Worm (Caenorhabditis elegans) whole organism, young adult: Measurements from ENCODE around the gene srf-3.

Source experiments
- B0261.1 ChIP-seq: sonication (generic microtip); optimal IDR thresholded peaks from 2 replicates; lab custom pipeline; 2016; ENCODE audit warnings: mild to moderate bottlenecking, missing genetic modification characterization, moderate library complexity, missing compliant biosample characterization
- F10E7.11 ChIP-seq: sonication (generic microtip); optimal IDR thresholded peaks from 2 replicates; lab custom pipeline; 2017; ENCODE audit warnings: mild to moderate bottlenecking, missing genetic modification characterization, moderate library complexity, missing compliant biosample characterization
- F22D6.2 ChIP-seq: sonication (generic microtip); optimal IDR thresholded peaks from 2 replicates; lab custom pipeline; 2016; ENCODE audit warnings: mild to moderate bottlenecking, missing genetic modification characterization, missing compliant biosample characterization
- F39B2.1 ChIP-seq: fragments of 200-800 bp; sonication (Bioruptor generic); IDR thresholded peaks from 2 replicates; pipeline ENCODE4 v1.3.6; 2022; ENCODE audit warnings: missing genetic modification reagents, missing genetic modification characterization, missing compliant biosample characterization
- F52B5.7 ChIP-seq: sonication (generic microtip); optimal IDR thresholded peaks from 2 replicates; lab custom pipeline; 2016; ENCODE audit warnings: mild to moderate bottlenecking, missing genetic modification characterization, missing compliant biosample characterization
- F57C9.4 ChIP-seq: sonication (generic microtip); optimal IDR thresholded peaks from 2 replicates; lab custom pipeline; 2017; ENCODE audit warnings: mild to moderate bottlenecking, missing genetic modification characterization, missing compliant biosample characterization
- Y56A3A.18 ChIP-seq: fragments of 200-800 bp; sonication (Bioruptor generic); IDR thresholded peaks from 2 replicates; pipeline ENCODE4 v1.3.6; 2022; ENCODE audit warnings: missing genetic modification reagents, missing genetic modification characterization, missing compliant biosample characterization
- ama-1 ChIP-seq, 3 experiments: fragments of 150-350 bp in 1 of 3; sonication (generic microtip) in 2 of 3; optimal IDR thresholded peaks; 2 replicates each; lab custom pipeline; 2014 to 2018; ENCODE audit warnings: missing biosample characterization in 2 of 3, missing genetic modification characterization in 2 of 3, missing genetic modification reagents in 2 of 3
- atf-7 ChIP-seq: sonication (generic microtip); optimal IDR thresholded peaks from 2 replicates; lab custom pipeline; 2017; ENCODE audit warnings: mild to moderate bottlenecking, missing genetic modification characterization, missing compliant biosample characterization
- attf-3 ChIP-seq: fragments of 200-800 bp; sonication (Bioruptor generic); conservative IDR thresholded peaks from 2 replicates; pipeline ENCODE4 v1.3.6; 2022; ENCODE audit warnings: missing genetic modification reagents, missing genetic modification characterization, missing compliant biosample characterization
- attf-6 ChIP-seq: fragments of 200-800 bp; sonication (Bioruptor generic); IDR thresholded peaks from 2 replicates; pipeline ENCODE4 v1.3.6; 2022; ENCODE audit warnings: missing genetic modification reagents, missing genetic modification characterization, missing compliant biosample characterization
- cebp-1 ChIP-seq, 2 experiments: fragments of 200-800 bp in 1 of 2; sonication (Bioruptor generic) in 1 of 2; sonication (generic microtip) in 1 of 2; IDR thresholded peaks in 1 of 2; optimal IDR thresholded peaks in 1 of 2; 2 replicates each; pipeline versions ENCODE4 v1.3.6 to Lab custom; 2017 to 2022; ENCODE audit warnings: missing compliant biosample characterization in 2 of 2, missing genetic modification characterization in 2 of 2, mild to moderate bottlenecking in 1 of 2, missing genetic modification reagents in 1 of 2, moderate library complexity in 1 of 2
- ceh-40 ChIP-seq: fragments of 200-800 bp; sonication (Bioruptor generic); IDR thresholded peaks from 2 replicates; pipeline ENCODE4 v1.3.6; 2022; ENCODE audit warnings: missing genetic modification characterization, missing compliant biosample characterization
- ceh-91 ChIP-seq: fragments of 200-800 bp; sonication (Bioruptor generic); IDR thresholded peaks from 2 replicates; pipeline ENCODE4 v1.3.6; 2022; ENCODE audit warnings: missing genetic modification reagents, missing genetic modification characterization, missing compliant biosample characterization
- efl-1 ChIP-seq: fragments of 150-350 bp; optimal IDR thresholded peaks from 2 replicates; lab custom pipeline; 2014; ENCODE audit warnings: missing biosample characterization, missing genetic modification reagents, missing genetic modification characterization
- egrh-3 ChIP-seq: fragments of 200-800 bp; sonication (Bioruptor generic); IDR thresholded peaks from 2 replicates; pipeline ENCODE4 v1.3.6; 2022; ENCODE audit warnings: missing genetic modification reagents, missing genetic modification characterization, missing compliant biosample characterization
- him-1 ChIP-seq: sonication (generic microtip); optimal IDR thresholded peaks from 2 replicates; lab custom pipeline; 2016; ENCODE audit warnings: missing genotype, missing genetic modification reagents, missing genetic modification characterization, missing compliant biosample characterization
- madf-10 ChIP-seq: sonication (generic microtip); optimal IDR thresholded peaks from 2 replicates; lab custom pipeline; 2016; ENCODE audit warnings: mild to moderate bottlenecking, missing genetic modification characterization, missing compliant biosample characterization
- nhr-120 ChIP-seq: fragments of 200-800 bp; sonication (Bioruptor generic); IDR thresholded peaks from 2 replicates; pipeline ENCODE4 v1.3.6; 2022; ENCODE audit warnings: missing genetic modification characterization, missing compliant biosample characterization
- nhr-179 ChIP-seq: sonication (generic microtip); optimal IDR thresholded peaks from 2 replicates; lab custom pipeline; 2016; ENCODE audit warnings: mild to moderate bottlenecking, missing genetic modification characterization, missing compliant biosample characterization
- nhr-80 ChIP-seq: sonication (generic microtip); optimal IDR thresholded peaks from 2 replicates; lab custom pipeline; 2016; ENCODE audit warnings: missing genetic modification characterization, missing compliant biosample characterization
- snpc-1.3 ChIP-seq: sonication (generic microtip); optimal IDR thresholded peaks from 2 replicates; lab custom pipeline; 2017; ENCODE audit warnings: missing genetic modification characterization, mild to moderate bottlenecking, missing compliant biosample characterization, antibody characterized with exemption, moderate library complexity, missing genotype, missing genetic modification reagents; ENCODE audit not compliant: insufficient read depth
- ztf-18 ChIP-seq: sonication (generic microtip); optimal IDR thresholded peaks from 2 replicates; lab custom pipeline; 2016; ENCODE audit warnings: missing genotype, mild to moderate bottlenecking, missing genetic modification characterization, missing compliant biosample characterization
- ztf-3 ChIP-seq: fragments of 200-800 bp; sonication (Bioruptor generic); optimal IDR thresholded peaks from 2 replicates; lab custom pipeline; 2018; ENCODE audit warnings: mild to moderate bottlenecking, missing genetic modification characterization, missing compliant biosample characterization

The srf-3 gene

ce11 chrIV:12886012-12886411, 36.7 kb downstream of the srf-3 start (continued):
- no peak for TF ChIP-seq attf-3 (GFP tag; lab: Robert Waterston, UW)
- TF ChIP-seq nhr-179 (tag; lab: Kevin White, UChicago): no peak
- no peak for TF ChIP-seq nhr-80 (tag; lab: Kevin White, UChicago)
- no peak for TF ChIP-seq nhr-120 (GFP tag; lab: Robert Waterston, UW)
- TF ChIP-seq F52B5.7 (tag; lab: Kevin White, UChicago): no peak

ce11 chrIV:12890445-12890844, 41.1 kb downstream of the srf-3 start, which contains the start of gene K08D8.6:
K08D8.6 (minus strand) TSS chrIV:12890508.
- TF ChIP-seq B0261.1 (tag; lab: Kevin White, UChicago) (no peak), nhr-80 (tag; lab: Kevin White, UChicago) (peak; percentile 87), atf-7 (tag; lab: Kevin White, UChicago) (peak; percentile 36)

ce11 chrIV:12891080-12891479, 41.8 kb downstream of the srf-3 start:
- TF ChIP-seq ztf-3 (no peak), ceh-91 (GFP tag; lab: Robert Waterston, UW) (no peak), madf-10 (no peak), cebp-1 (GFP tag; IDR thresholded peaks at IDR 0.05; lab: Robert Waterston, UW) (no peak), cebp-1 (tag; optimal IDR thresholded peaks at IDR 0.05; lab: Kevin White, UChicago) (peak; percentile 22), F39B2.1 (no peak)
- TF ChIP-seq, all 124 proteins: peak for 1

- no peak for TF ChIP-seq ama-1 (optimal IDR thresholded peaks at IDR 0.05; lab: Kevin White, UChicago)
- no peak for TF ChIP-seq ama-1 (GFP tag; optimal IDR thresholded peaks at IDR 0.05; lab: Kevin White, UChicago)
- no peak for TF ChIP-seq ztf-18 (tag; lab: Kevin White, UChicago)
These were observed 42.9 kb downstream of the srf-3 start, which contains the start of gene K08D8.1 for ce11 chrIV:12892194-12892593. K08D8.1 (plus strand) TSS chrIV:12892494.

- no peak for TF ChIP-seq F57C9.4 (tag; lab: Kevin White, UChicago)
- no peak for TF ChIP-seq snpc-1.3 (tag; lab: Kevin White, UChicago)
- TF ChIP-seq ceh-40 (GFP tag; lab: Robert Waterston, UW): no peak
- TF ChIP-seq attf-6: no peak
These were observed 43.9 kb downstream of the srf-3 start, which contains the start of gene K08D8.12 for ce11 chrIV:12893166-12893565. K08D8.12 (plus strand) TSS chrIV:12893466.

ce11 chrIV:12894996-12895395, 45.7 kb downstream of the srf-3 start, which contains the start of gene K08D8.11:
K08D8.11 (plus strand) TSS chrIV:12895296.
- no peak for TF ChIP-seq him-1
- TF ChIP-seq F22D6.2 (tag; lab: Kevin White, UChicago): no peak
- TF ChIP-seq ceh-40 (GFP tag; lab: Robert Waterston, UW): no peak
- no peak for TF ChIP-seq efl-1 (GFP tag; lab: Kevin White, UChicago)
- no peak for TF ChIP-seq egrh-3 (GFP tag; lab: Robert Waterston, UW)

ce11 chrIV:12896371-12896882, 47.1 kb downstream of the srf-3 start, which contains the start of gene K08D8.7:
K08D8.7 (plus strand) TSS chrIV:12896832.
- no peak for TF ChIP-seq F10E7.11 (tag; lab: Kevin White, UChicago)
- peak; percentile 21 for TF ChIP-seq nhr-80 (tag; lab: Kevin White, UChicago)
- TF ChIP-seq, all 124 proteins: peak for 1

ce11 chrIV:12897146-12897545, 47.8 kb downstream of the srf-3 start:
- TF ChIP-seq cebp-1 (GFP tag; IDR thresholded peaks at IDR 0.05; lab: Robert Waterston, UW) (peak; percentile 57; the same call in 1 of the 2 replicates), cebp-1 (tag; optimal IDR thresholded peaks at IDR 0.05; lab: Kevin White, UChicago) (peak; percentile 79), Y56A3A.18 (GFP tag; lab: Robert Waterston, UW) (no peak), snpc-1.3 (tag; lab: Kevin White, UChicago) (no peak)
- TF ChIP-seq, all 124 proteins: peak for 1
